Fruit fly (Drosophila melanogaster): ENCODE data around the gene CG34327.

The CG34327 gene

DNA sequence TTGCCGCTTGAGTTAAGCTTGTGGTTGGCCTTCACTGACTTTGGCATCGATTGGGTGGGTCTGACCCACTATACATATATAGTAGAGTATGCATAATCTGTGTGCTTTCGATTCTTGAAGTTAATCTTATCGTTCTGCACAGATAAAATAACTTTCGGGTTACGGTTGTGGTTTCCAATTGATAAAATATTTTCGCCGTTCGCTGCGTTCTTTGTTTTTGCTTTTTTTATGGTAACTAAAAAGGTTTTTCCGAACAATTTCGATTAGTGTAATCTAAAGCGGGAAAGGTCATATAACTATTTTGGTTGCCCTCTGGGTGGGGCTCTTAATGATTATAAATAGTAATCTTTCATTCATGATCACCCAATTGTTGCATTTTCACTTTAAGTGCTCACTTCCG is 43.1 kb downstream of the CG34327 start:
- no peak for TF ChIP-seq CG17801 (GFP tag; optimal IDR thresholded peaks at IDR 0.05; ENCODE audit: partially characterized antibody)

- TF ChIP-seq CG17801 (GFP tag; optimal IDR thresholded peaks at IDR 0.05; ENCODE audit: partially characterized antibody), result peak; percentile 99
These were observed 45.1 kb downstream of the CG34327 start for dm6 chrX:17178484-17178921.

dm6 chrX:17177606-17178005 is 46.0 kb downstream of the CG34327 start:
- TF ChIP-seq CG17801 (GFP tag; optimal IDR thresholded peaks at IDR 0.05; ENCODE audit: partially characterized antibody), result no peak

- no peak for TF ChIP-seq CG17801 (GFP tag; optimal IDR thresholded peaks at IDR 0.05; ENCODE audit: partially characterized antibody)
These were observed 47.1 kb downstream of the CG34327 start for dm6 chrX:17176542-17176941.

DNA sequence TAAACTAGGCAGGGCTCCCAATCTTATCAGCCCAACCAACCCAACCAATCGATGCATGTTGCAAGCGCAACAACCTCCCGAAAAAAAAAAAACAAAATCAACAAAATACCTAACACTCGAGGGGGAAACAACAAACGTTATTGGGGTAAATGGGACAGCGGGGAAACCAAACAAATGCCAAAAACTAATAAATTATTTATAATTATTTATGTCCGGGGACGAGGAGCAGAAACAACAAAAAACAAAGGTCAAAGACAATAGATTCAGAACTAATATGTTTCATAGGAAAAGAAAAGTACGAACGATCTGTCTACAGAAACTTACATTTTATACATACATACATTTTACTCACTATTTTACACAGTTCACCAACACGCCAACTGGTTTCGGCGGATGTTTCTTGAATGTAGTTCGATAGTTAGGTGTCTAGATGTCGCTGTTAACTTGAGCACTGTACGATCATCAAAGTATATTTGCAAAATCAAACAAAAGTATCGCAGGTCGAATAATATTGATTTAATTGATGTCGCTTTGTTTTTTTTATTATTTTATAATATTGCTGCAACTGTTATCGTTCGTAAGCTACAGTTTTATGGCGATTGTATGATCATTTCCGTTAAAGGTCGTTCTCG is 47.9 kb downstream of the CG34327 start:
- no peak for TF ChIP-seq CG17801 (GFP tag; optimal IDR thresholded peaks at IDR 0.05; ENCODE audit: partially characterized antibody)

- TF ChIP-seq CG17801 (GFP tag; optimal IDR thresholded peaks at IDR 0.05; ENCODE audit: partially characterized antibody), result no peak
These were observed 49.5 kb downstream of the CG34327 start for dm6 chrX:17174115-17174514.
